Fruit fly (Drosophila melanogaster): Measurements from ENCODE around the gene Ca-alpha1T.

dm6 chrX:6196339-6196738 lies 4.1 kb upstream of the Ca-alpha1T start, which contains the start of gene CG32750:
- no peak for TF ChIP-seq pan (optimal IDR thresholded peaks at IDR 0.05)
- TF ChIP-seq psq (optimal IDR thresholded peaks at IDR 0.05), result no peak
- TF ChIP-seq CG8478 (optimal IDR thresholded peaks at IDR 0.05), result no peak
- TF ChIP-seq usp (GFP tag; optimal IDR thresholded peaks at IDR 0.05), result no peak
- no peak for TF ChIP-seq Dll (optimal IDR thresholded peaks at IDR 0.05)
- no peak for TF ChIP-seq EcR (GFP tag; optimal IDR thresholded peaks at IDR 0.05)

All from whole organism.